Worm (Caenorhabditis elegans) whole organism, L3 larva: ENCODE measurements around the gene F53A9.3.

Experiments used
- ZK546.5 ChIP-seq: sonication (generic microtip); optimal IDR thresholded peaks from 2 replicates; lab custom pipeline; 2017; ENCODE audit warnings: missing biosample characterization, missing genetic modification characterization
- ama-1 ChIP-seq: fragments of 150-350 bp; optimal IDR thresholded peaks from 2 replicates; lab custom pipeline; 2018
- fos-1 ChIP-seq: fragments of 150-350 bp; optimal IDR thresholded peaks from 2 replicates; lab custom pipeline; 2014; ENCODE audit warnings: missing biosample characterization, missing genetic modification characterization

DNA sequence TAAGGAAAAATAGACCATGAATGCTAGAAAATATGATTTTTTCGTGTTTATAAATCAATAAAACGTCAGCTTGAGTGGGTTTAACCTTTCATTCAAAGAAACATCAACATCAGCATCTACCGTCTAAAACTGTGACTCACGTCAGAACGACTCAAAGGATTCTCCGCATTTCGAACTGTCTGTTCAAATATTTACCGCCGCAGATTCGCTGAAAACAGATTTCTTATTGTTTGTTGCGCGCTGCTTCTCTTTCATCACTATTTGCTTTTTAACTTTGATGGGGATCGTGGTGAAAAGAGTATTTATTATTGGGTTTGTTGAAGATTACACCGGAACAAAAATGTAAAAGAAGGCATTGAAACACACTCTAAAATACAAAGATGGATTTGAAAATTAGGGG lies 13.1 kb downstream of the F53A9.3 start:
- no peak for TF ChIP-seq ZK546.5 (tag; lab: Kevin White, UChicago)
- no peak for TF ChIP-seq fos-1 (tag; lab: Kevin White, UChicago)
- TF ChIP-seq ama-1 (lab: Kevin White, UChicago): no peak
